Worm (Caenorhabditis elegans) whole organism, late embryonic: ENCODE results near the gene Y71H2AL.2.

Experiments
- dmd-4 ChIP-seq: sonication (generic microtip); optimal IDR thresholded peaks from 2 replicates; lab custom pipeline; 2016; ENCODE audit warnings: borderline replicate concordance, missing genetic modification characterization, missing compliant biosample characterization
- elt-2 ChIP-seq: sonication (generic microtip); optimal IDR thresholded peaks from 2 replicates; lab custom pipeline; 2016; ENCODE audit warnings: missing genetic modification reagents, missing genetic modification characterization, missing compliant biosample characterization
- nfya-1 ChIP-seq: sonication (generic microtip); optimal IDR thresholded peaks from 2 replicates; lab custom pipeline; 2017; ENCODE audit warnings: missing genetic modification characterization, mild to moderate bottlenecking, missing compliant biosample characterization, antibody characterized with exemption, moderate library complexity

DNA sequence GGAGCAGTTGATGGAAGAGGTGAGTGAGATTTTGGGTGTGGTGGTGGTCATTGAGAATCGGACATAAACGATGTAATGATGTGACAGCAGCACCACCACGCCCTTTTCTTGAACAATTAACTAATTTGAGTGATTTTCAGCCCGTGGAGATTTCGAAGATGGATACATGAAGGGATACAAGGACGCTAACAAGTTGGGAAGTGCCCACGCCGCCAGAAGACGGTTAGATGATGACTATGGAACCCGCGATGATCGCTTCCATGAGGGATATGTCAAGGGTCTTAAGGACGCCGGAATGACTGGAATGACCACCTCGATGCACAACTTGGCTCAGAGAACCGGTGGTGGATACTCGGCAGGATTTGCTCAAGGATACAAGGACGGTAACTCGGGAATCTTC lies 8.1 kb upstream of the Y71H2AL.2 start:
- TF ChIP-seq dmd-4, result no peak
- TF ChIP-seq elt-2 (tag; lab: Kevin White, UChicago), result no peak
- no peak for TF ChIP-seq nfya-1 (tag; lab: Kevin White, UChicago)
